Worm (Caenorhabditis elegans) whole organism, L1 larva: Measurements from ENCODE around the gene fbxa-11.
A peak's percentile ranks its signal among the peaks of the same experiment; 100 is the strongest.

Experiments
- C04F5.9 ChIP-seq: sonication (generic microtip); optimal IDR thresholded peaks from 2 replicates; lab custom pipeline; 2016; ENCODE audit warnings: missing genetic modification characterization, missing compliant biosample characterization
- C16A3.4 ChIP-seq: fragments of 150-350 bp; optimal IDR thresholded peaks from 2 replicates; lab custom pipeline; 2014; ENCODE audit warnings: missing biosample characterization, missing genetic modification characterization
- C34B4.2 ChIP-seq: sonication (generic microtip); optimal IDR thresholded peaks from 2 replicates; lab custom pipeline; 2017; ENCODE audit warnings: mild to moderate bottlenecking, missing genetic modification characterization, missing compliant biosample characterization
- F16B12.6 ChIP-seq: fragments of 150-350 bp; optimal IDR thresholded peaks from 2 replicates; lab custom pipeline; 2014; ENCODE audit warnings: missing biosample characterization, missing genetic modification characterization
- aly-2 ChIP-seq: fragments of 150-350 bp; optimal IDR thresholded peaks from 2 replicates; lab custom pipeline; 2014; ENCODE audit warnings: missing biosample characterization, missing genetic modification characterization
- blmp-1 ChIP-seq: fragments of 150-350 bp; optimal IDR thresholded peaks from 2 replicates; lab custom pipeline; 2014; ENCODE audit warnings: missing biosample characterization, missing genetic modification characterization
- ceh-63 ChIP-seq: fragments of 200-800 bp; sonication (Bioruptor generic); optimal IDR thresholded peaks from 2 replicates; lab custom pipeline; 2018; ENCODE audit warnings: mild to moderate bottlenecking, missing genetic modification characterization, missing compliant biosample characterization
- ceh-82 ChIP-seq, 3 experiments: fragments of 150-350 bp in 1 of 3; sonication (generic microtip) in 2 of 3; optimal IDR thresholded peaks; 2 replicates each; lab custom pipeline; 2014 to 2017; ENCODE audit warnings: missing biosample characterization in 3 of 3, missing genetic modification characterization in 3 of 3
- dpl-1 ChIP-seq, 3 experiments: fragments of 150-350 bp in 2 of 3; sonication (generic microtip) in 1 of 3; optimal IDR thresholded peaks; 2 replicates each; lab custom pipeline; 2014 to 2017; ENCODE audit warnings: missing biosample characterization in 3 of 3, missing genetic modification characterization in 3 of 3, missing genetic modification reagents in 3 of 3
- efl-1 ChIP-seq, 4 experiments: fragments of 150-350 bp; optimal IDR thresholded peaks in 3 of 4; peaks in 1 of 4; 1 replicate in 1 of 4; 2 replicates in 3 of 4; lab custom pipeline; 2014; ENCODE audit warnings: missing biosample characterization in 2 of 4, missing genetic modification characterization in 2 of 4, missing genetic modification reagents in 2 of 4
- egl-13 ChIP-seq: sonication (generic microtip); optimal IDR thresholded peaks from 2 replicates; lab custom pipeline; 2016; ENCODE audit warnings: missing genotype, missing genetic modification reagents, missing genetic modification characterization, missing compliant biosample characterization
- egl-27 ChIP-seq, 2 experiments: fragments of 150-350 bp in 1 of 2; sonication (generic microtip); optimal IDR thresholded peaks; 3 replicates each; lab custom pipeline; 2017 to 2018; ENCODE audit warnings: missing biosample characterization in 2 of 2, missing genetic modification characterization in 2 of 2, missing genetic modification reagents in 2 of 2
- elt-2 ChIP-seq: sonication (generic microtip); optimal IDR thresholded peaks from 2 replicates; lab custom pipeline; 2016; ENCODE audit warnings: missing genetic modification characterization, mild to moderate bottlenecking, inconsistent platforms, missing compliant biosample characterization, missing genetic modification reagents
- elt-3 ChIP-seq, 6 experiments: fragments of 150-350 bp in 1 of 6; sonication (generic microtip); optimal IDR thresholded peaks; 2 replicates each; lab custom pipeline; 2017 to 2018; ENCODE audit warnings: missing biosample characterization in 6 of 6, missing genetic modification characterization in 6 of 6, inconsistent platforms in 1 of 6
- ets-5 ChIP-seq: fragments of 200-800 bp; sonication (Bioruptor generic); IDR thresholded peaks from 2 replicates; pipeline ENCODE4 v1.3.6; 2022; ENCODE audit warnings: missing genetic modification characterization, missing compliant biosample characterization
- fkh-4 ChIP-seq: sonication (generic microtip); optimal IDR thresholded peaks from 2 replicates; lab custom pipeline; 2016; ENCODE audit warnings: missing compliant biosample characterization, missing genetic modification characterization, borderline replicate concordance
- hlh-4 ChIP-seq: sonication (generic microtip); optimal IDR thresholded peaks from 2 replicates; lab custom pipeline; 2016; ENCODE audit warnings: mild to moderate bottlenecking, missing genetic modification characterization, missing compliant biosample characterization
- hpl-2 ChIP-seq: fragments of 150-350 bp; optimal IDR thresholded peaks from 2 replicates; lab custom pipeline; 2014; ENCODE audit warnings: missing biosample characterization, missing genetic modification reagents, missing genetic modification characterization
- lin-13 ChIP-seq: fragments of 150-350 bp; optimal IDR thresholded peaks from 2 replicates; lab custom pipeline; 2014; ENCODE audit warnings: missing biosample characterization, missing genetic modification reagents, missing genetic modification characterization
- lin-15B ChIP-seq: fragments of 150-350 bp; sonication (generic microtip); optimal IDR thresholded peaks from 3 replicates; lab custom pipeline; 2014; ENCODE audit warnings: missing biosample characterization, missing genetic modification characterization
- lin-35 ChIP-seq, 2 experiments: fragments of 150-350 bp; optimal IDR thresholded peaks; 2 replicates each; lab custom pipeline; 2014; ENCODE audit warnings: missing biosample characterization in 2 of 2, missing genetic modification characterization in 2 of 2, missing genetic modification reagents in 2 of 2
- lsy-2 ChIP-seq, 2 experiments: fragments of 150-350 bp; optimal IDR thresholded peaks; 2 replicates each; lab custom pipeline; 2014; ENCODE audit warnings: missing biosample characterization in 2 of 2, missing genetic modification characterization in 2 of 2
- mab-9 ChIP-seq: fragments of 200-800 bp; sonication (Bioruptor generic); IDR thresholded peaks from 2 replicates; pipeline ENCODE4 v1.3.6; 2022; ENCODE audit warnings: missing genetic modification reagents, missing genetic modification characterization, missing compliant biosample characterization
- mdl-1 ChIP-seq, 2 experiments: fragments of 150-350 bp; optimal IDR thresholded peaks; 2 replicates each; lab custom pipeline; 2014 to 2017; ENCODE audit warnings: missing biosample characterization in 2 of 2, missing genetic modification characterization in 2 of 2, inconsistent platforms in 1 of 2
- mep-1 ChIP-seq: fragments of 150-350 bp; optimal IDR thresholded peaks from 2 replicates; lab custom pipeline; 2014; ENCODE audit warnings: missing biosample characterization, missing genetic modification characterization
- nhr-20 ChIP-seq: sonication (generic microtip); optimal IDR thresholded peaks from 2 replicates; lab custom pipeline; 2016; ENCODE audit warnings: mild to moderate bottlenecking, missing genetic modification characterization, missing compliant biosample characterization
- nhr-28 ChIP-seq: fragments of 150-350 bp; optimal IDR thresholded peaks from 2 replicates; lab custom pipeline; 2014; ENCODE audit warnings: missing biosample characterization, missing genetic modification characterization
- nhr-47 ChIP-seq: sonication (generic microtip); optimal IDR thresholded peaks from 2 replicates; lab custom pipeline; 2016; ENCODE audit warnings: mild to moderate bottlenecking, missing genetic modification characterization, moderate library complexity, missing compliant biosample characterization
- nhr-71 ChIP-seq: sonication (generic microtip); optimal IDR thresholded peaks from 2 replicates; lab custom pipeline; 2016; ENCODE audit warnings: mild to moderate bottlenecking, missing genetic modification characterization, moderate library complexity, missing compliant biosample characterization
- pax-3 ChIP-seq: fragments of 200-800 bp; sonication (Bioruptor generic); optimal IDR thresholded peaks from 2 replicates; lab custom pipeline; 2018; ENCODE audit warnings: mild to moderate bottlenecking, missing genetic modification characterization, moderate library complexity, missing compliant biosample characterization
- skn-1 ChIP-seq: fragments of 150-350 bp; optimal IDR thresholded peaks from 2 replicates; lab custom pipeline; 2014; ENCODE audit warnings: missing biosample characterization, missing genetic modification characterization
- snu-23 ChIP-seq: sonication (generic microtip); optimal IDR thresholded peaks from 2 replicates; lab custom pipeline; 2016; ENCODE audit warnings: missing genetic modification characterization, missing compliant biosample characterization
- sup-37 ChIP-seq: fragments of 200-800 bp; sonication (Bioruptor generic); optimal IDR thresholded peaks from 2 replicates; lab custom pipeline; 2018; ENCODE audit warnings: mild to moderate bottlenecking, missing genetic modification characterization, missing compliant biosample characterization
- swsn-7 ChIP-seq: sonication (generic microtip); optimal IDR thresholded peaks from 2 replicates; lab custom pipeline; 2016; ENCODE audit warnings: missing genetic modification characterization, missing compliant biosample characterization
- tlp-1 ChIP-seq: fragments of 150-350 bp; optimal IDR thresholded peaks from 2 replicates; lab custom pipeline; 2014; ENCODE audit warnings: missing biosample characterization, missing genetic modification characterization
- unc-130 ChIP-seq: fragments of 150-350 bp; optimal IDR thresholded peaks from 2 replicates; lab custom pipeline; 2017; ENCODE audit warnings: missing biosample characterization, missing genetic modification characterization, inconsistent platforms
- unc-86 ChIP-seq: sonication (generic microtip); optimal IDR thresholded peaks from 2 replicates; lab custom pipeline; 2016; ENCODE audit warnings: missing genetic modification characterization, missing compliant biosample characterization
- unc-98 ChIP-seq: fragments of 200-800 bp; sonication (Bioruptor generic); IDR thresholded peaks from 2 replicates; pipeline ENCODE4 v1.3.6; 2022; ENCODE audit warnings: missing genetic modification characterization, missing compliant biosample characterization
- xbp-1 ChIP-seq: sonication (generic microtip); optimal IDR thresholded peaks from 2 replicates; lab custom pipeline; 2016; ENCODE audit warnings: missing genetic modification characterization, missing compliant biosample characterization
- zag-1 ChIP-seq: fragments of 150-350 bp; optimal IDR thresholded peaks from 2 replicates; lab custom pipeline; 2014; ENCODE audit warnings: missing biosample characterization, missing genetic modification characterization
- ztf-4 ChIP-seq: fragments of 150-350 bp; optimal IDR thresholded peaks from 2 replicates; lab custom pipeline; 2014; ENCODE audit warnings: missing biosample characterization, missing genetic modification characterization

The fbxa-11 gene

DNA sequence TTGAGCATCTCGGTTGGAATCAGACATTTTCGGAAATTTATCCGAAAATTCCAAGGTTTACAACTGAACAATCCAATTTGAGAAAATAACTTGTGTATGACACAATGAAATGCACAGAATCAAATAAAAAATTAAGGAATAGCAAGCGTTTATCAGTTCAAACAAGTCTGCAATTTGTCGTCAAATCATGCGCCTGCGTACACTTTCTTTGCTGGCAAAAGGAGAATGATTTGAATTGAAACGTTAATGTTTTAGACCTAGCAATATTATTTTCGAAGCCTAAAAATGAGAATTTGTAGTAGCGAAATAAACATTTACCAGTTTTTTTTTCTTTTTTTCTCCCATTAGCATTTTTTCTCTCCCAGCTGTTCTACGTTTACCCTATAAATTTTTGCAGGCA is at the start of gene fbxa-11, which contains the start of gene fbxa-67:
Gene fbxa-11, plus strand, starts transcription at position 398 of the 400 bp plus-strand sequence.
Gene fbxa-67, minus strand, starts transcription at position 199 of the 400 bp plus-strand sequence.
- peak in 1 of 6 experiments; percentile 43 for TF ChIP-seq elt-3 (tag; optimal IDR thresholded peaks at IDR 0.05; lab: Kevin White, UChicago)
- no peak for TF ChIP-seq pax-3
- TF ChIP-seq ceh-63 (GFP tag; lab: Kevin White, UChicago) = no peak
- TF ChIP-seq fkh-4 (tag; lab: Kevin White, UChicago) = no peak
- peak; percentile 5 for TF ChIP-seq lin-13 (GFP tag; lab: Kevin White, UChicago)
- TF ChIP-seq mdl-1 (tag; optimal IDR thresholded peaks at IDR 0.05; lab: Kevin White, UChicago) = no peak
- peak; percentile 93 for TF ChIP-seq F16B12.6 (tag; lab: Kevin White, UChicago)
- TF ChIP-seq zag-1 (tag; lab: Kevin White, UChicago) = no peak
- no peak for TF ChIP-seq unc-86 (tag; lab: Kevin White, UChicago)
- TF ChIP-seq lsy-2 (tag; optimal IDR thresholded peaks at IDR 0.05; lab: Kevin White, UChicago) = peak; percentile 35 to 52
- TF ChIP-seq mep-1 (tag; lab: Kevin White, UChicago) = peak; percentile 53
- peak; percentile 11 for TF ChIP-seq skn-1 (tag; lab: Kevin White, UChicago)
- no peak for TF ChIP-seq egl-27 (tag; optimal IDR thresholded peaks at IDR 0.05; lab: Kevin White, UChicago)
- peak; percentile 29 to 50 for TF ChIP-seq efl-1 (optimal IDR thresholded peaks at IDR 0.05; lab: Kevin White, UChicago)
- TF ChIP-seq efl-1 (GFP tag; optimal IDR thresholded peaks at IDR 0.05 in 1 of 2; lab: Kevin White, UChicago) = peak; percentile 41 to 94
- TF ChIP-seq dpl-1 (GFP tag; optimal IDR thresholded peaks at IDR 0.05; lab: Kevin White, UChicago) = peak; percentile 18 to 57 (median 29)
- TF ChIP-seq nhr-71 (tag; lab: Kevin White, UChicago) = no peak
- TF ChIP-seq ceh-82 (tag; optimal IDR thresholded peaks at IDR 0.05; lab: Kevin White, UChicago) = peak in 1 of 3 experiments; percentile 12
- TF ChIP-seq swsn-7 (tag; lab: Kevin White, UChicago) = peak; percentile 10
- no peak for TF ChIP-seq nhr-28 (tag; lab: Kevin White, UChicago)
- TF ChIP-seq nhr-47 (tag; lab: Kevin White, UChicago) = peak; percentile 3
- TF ChIP-seq lin-35 (GFP tag; optimal IDR thresholded peaks at IDR 0.05; lab: Kevin White, UChicago) = peak; percentile 35 to 41
- no peak for TF ChIP-seq aly-2 (tag; lab: Kevin White, UChicago)
- no peak for TF ChIP-seq elt-2 (tag; lab: Kevin White, UChicago)
- TF ChIP-seq ets-5 = no peak
- no peak for TF ChIP-seq hpl-2
- peak; percentile 46 for TF ChIP-seq snu-23 (GFP tag; lab: Kevin White, UChicago)

DNA sequence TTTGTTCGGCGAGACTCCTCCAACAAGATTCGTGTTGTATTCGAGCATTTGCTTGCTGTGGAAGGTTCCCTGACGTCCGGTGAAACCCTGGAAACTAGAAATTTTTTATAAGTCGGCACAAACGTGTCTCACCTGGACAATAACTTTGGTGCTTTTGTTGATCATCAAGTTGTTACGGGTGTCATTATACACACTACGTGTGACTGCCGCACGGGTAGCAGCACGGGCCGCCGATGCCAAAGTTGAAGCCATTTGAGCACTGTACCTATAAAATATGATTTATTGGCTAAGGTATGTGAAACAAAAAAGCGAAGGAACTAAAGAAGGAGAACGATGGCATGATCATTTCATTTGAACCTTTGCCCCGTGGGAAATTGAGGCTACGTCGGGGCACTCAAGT is 49.5 kb upstream of the fbxa-11 start, which contains the start of gene sucl-2:
Gene sucl-2, minus strand, starts transcription at position 265 of the 400 bp plus-strand sequence.
- no peak for TF ChIP-seq nhr-20
- TF ChIP-seq sup-37 (GFP tag; lab: Kevin White, UChicago) = no peak
- no peak for TF ChIP-seq xbp-1 (tag; lab: Kevin White, UChicago)
- no peak for TF ChIP-seq egl-13 (tag; lab: Kevin White, UChicago)
- TF ChIP-seq mab-9 = no peak
- no peak for TF ChIP-seq efl-1 (optimal IDR thresholded peaks at IDR 0.05; lab: Kevin White, UChicago)
- TF ChIP-seq efl-1 (GFP tag; optimal IDR thresholded peaks at IDR 0.05 in 1 of 2; lab: Kevin White, UChicago) = peak in 1 of 2 experiments; percentile 90

DNA sequence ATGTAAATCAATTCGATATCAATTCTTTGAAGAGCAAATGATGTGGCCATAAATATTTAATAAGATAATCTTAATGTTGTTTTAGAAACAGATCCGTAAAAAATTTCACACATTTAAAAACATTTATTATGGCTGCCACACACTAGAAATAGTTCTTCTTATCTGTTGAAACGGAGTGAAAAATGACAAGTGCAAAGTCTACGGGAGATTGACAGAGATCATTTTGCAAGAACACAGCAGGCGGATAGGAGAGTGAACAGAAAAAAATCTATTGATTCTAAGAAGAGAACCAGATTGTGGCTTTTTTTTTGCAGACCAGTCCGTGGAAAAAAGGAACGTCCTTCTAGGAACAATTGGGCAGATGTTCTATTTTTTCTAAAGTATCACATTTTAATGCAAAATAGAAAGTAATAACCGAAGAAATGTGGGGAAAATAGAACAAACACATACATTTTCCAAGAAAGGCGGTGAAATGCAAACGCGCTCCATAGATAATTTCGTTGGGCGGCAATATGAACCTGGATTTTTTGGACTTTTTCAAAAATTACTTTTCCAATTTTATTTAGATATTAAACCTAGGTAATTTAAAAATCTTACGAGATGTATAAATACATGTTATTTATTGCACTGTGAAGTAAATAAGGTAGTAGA is 48.9 kb upstream of the fbxa-11 start:
- TF ChIP-seq hlh-4 (tag; lab: Kevin White, UChicago) (no peak), efl-1 (optimal IDR thresholded peaks at IDR 0.05; lab: Kevin White, UChicago) (peak; percentile 55 to 70), efl-1 (GFP tag; optimal IDR thresholded peaks at IDR 0.05 in 1 of 2; lab: Kevin White, UChicago) (peak; percentile 78 to 97), C04F5.9 (tag; lab: Kevin White, UChicago) (no peak), nhr-71 (tag; lab: Kevin White, UChicago) (peak; percentile 36), lin-15B (tag; lab: Kevin White, UChicago) (peak; percentile 42), tlp-1 (tag; lab: Kevin White, UChicago) (no peak), nhr-47 (tag; lab: Kevin White, UChicago) (peak; percentile 4), unc-130 (tag; lab: Kevin White, UChicago) (no peak), C34B4.2 (tag; lab: Kevin White, UChicago) (no peak), nhr-20 (peak; percentile 6), dpl-1 (GFP tag; optimal IDR thresholded peaks at IDR 0.05; lab: Kevin White, UChicago) (peak; percentile 61 to 81 (median 73)), blmp-1 (tag; lab: Kevin White, UChicago) (peak; percentile 9), unc-98 (GFP tag; lab: Robert Waterston, UW) (no peak), ztf-4 (tag; lab: Kevin White, UChicago) (no peak), C16A3.4 (tag; lab: Kevin White, UChicago) (peak; percentile 15), snu-23 (GFP tag; lab: Kevin White, UChicago) (peak; percentile 3), lin-35 (GFP tag; optimal IDR thresholded peaks at IDR 0.05; lab: Kevin White, UChicago) (peak; percentile 42 to 87)
